Fruit fly (Drosophila melanogaster): ENCODE results near the gene Ir76a.

DNA sequence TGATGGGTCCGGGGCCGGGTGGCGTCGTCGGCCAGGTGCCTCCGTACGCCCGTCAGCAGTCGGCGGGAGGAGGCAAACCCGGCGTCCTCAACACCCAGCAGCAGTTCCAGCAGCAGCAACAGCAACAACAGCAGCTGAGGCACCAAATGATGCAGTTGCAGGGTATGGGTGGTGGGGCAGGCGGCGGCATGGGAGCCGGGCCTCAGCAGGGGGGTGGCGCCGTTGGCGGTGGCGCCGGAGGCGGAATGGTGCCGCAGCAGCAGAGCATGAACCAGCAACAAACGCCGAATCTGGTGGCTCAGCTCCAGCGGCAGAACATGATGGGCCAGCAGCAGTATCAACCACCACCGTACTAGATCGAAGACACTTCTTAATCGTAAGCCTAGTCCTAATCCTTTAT is 45.4 kb downstream of the Ir76a start:
- TF ChIP-seq psq (optimal IDR thresholded peaks at IDR 0.05) (no peak), insv (optimal IDR thresholded peaks at IDR 0.05) (no peak)
